Worm (Caenorhabditis elegans): ENCODE measurements around the gene lmd-3.

lmd-3 gene

ce11 chrV:8426741-8427457 is 17.7 kb downstream of the lmd-3 start:
- TF ChIP-seq ceh-34 (tag; optimal IDR thresholded peaks at IDR 0.05) (no peak), ceh-14 (tag; optimal IDR thresholded peaks at IDR 0.05) (no peak), syd-9 (tag; optimal IDR thresholded peaks at IDR 0.05) (no peak), ets-4 (tag; optimal IDR thresholded peaks at IDR 0.05) (no peak), gmeb-2 (tag; optimal IDR thresholded peaks at IDR 0.05) (no peak), K02D7.2 (tag; optimal IDR thresholded peaks at IDR 0.05) (no peak)

ce11 chrV:8426210-8426609 is 18.4 kb downstream of the lmd-3 start:
- TF ChIP-seq pha-2 (tag; optimal IDR thresholded peaks at IDR 0.05) (no peak), che-1 (tag; optimal IDR thresholded peaks at IDR 0.05) (no peak), unc-55 (GFP tag; optimal IDR thresholded peaks at IDR 0.05) (no peak), ceh-6 (GFP tag; optimal IDR thresholded peaks at IDR 0.05) (no peak), lim-6 (tag; optimal IDR thresholded peaks at IDR 0.05) (no peak), npax-4 (tag; optimal IDR thresholded peaks at IDR 0.05) (no peak), ref-2 (tag; optimal IDR thresholded peaks at IDR 0.05) (no peak), ceh-45 (GFP tag; IDR thresholded peaks at IDR 0.05) (no peak), T23F11.4 (GFP tag; optimal IDR thresholded peaks at IDR 0.05) (no peak), ama-1 (optimal IDR thresholded peaks at IDR 0.05) (no peak)

ce11 chrV:8424840-8425814 is 19.5 kb downstream of the lmd-3 start:
- no peak for TF ChIP-seq hlh-6 (tag; optimal IDR thresholded peaks at IDR 0.05)
- no peak for TF ChIP-seq hlh-8 (tag; optimal IDR thresholded peaks at IDR 0.05)
- no peak for TF ChIP-seq unc-86 (tag; optimal IDR thresholded peaks at IDR 0.05)

ce11 chrV:8417271-8417670 is 27.3 kb downstream of the lmd-3 start:
- TF ChIP-seq ceh-9 (tag; optimal IDR thresholded peaks at IDR 0.05) = no peak
- TF ChIP-seq sox-2 (GFP tag; IDR thresholded peaks at IDR 0.05) = no peak
- no peak for TF ChIP-seq hlh-30 (tag; optimal IDR thresholded peaks at IDR 0.05; ENCODE audit: insufficient read depth)
- TF ChIP-seq K09A11.1 (tag; optimal IDR thresholded peaks at IDR 0.05; ENCODE audit: insufficient read depth) = no peak
- peak; percentile 54 for TF ChIP-seq nfya-1 (tag; optimal IDR thresholded peaks at IDR 0.05)
- TF ChIP-seq ceh-22 (tag; optimal IDR thresholded peaks at IDR 0.05) = no peak
- no peak for TF ChIP-seq npax-4 (tag; optimal IDR thresholded peaks at IDR 0.05)

ce11 chrV:8415113-8415530 is 29.5 kb downstream of the lmd-3 start:
- TF ChIP-seq elt-4 (tag; optimal IDR thresholded peaks at IDR 0.05) (no peak), tbx-7 (tag; optimal IDR thresholded peaks at IDR 0.05) (no peak), ceh-18 (tag; optimal IDR thresholded peaks at IDR 0.05) (no peak), Y22D7AL.16 (tag; optimal IDR thresholded peaks at IDR 0.05) (no peak), pqm-1 (tag; optimal IDR thresholded peaks at IDR 0.05) (no peak), pax-1 (tag; optimal IDR thresholded peaks at IDR 0.05) (no peak), F13H6.1 (tag; optimal IDR thresholded peaks at IDR 0.05) (no peak), unc-55 (GFP tag; optimal IDR thresholded peaks at IDR 0.05) (no peak), pag-3 (tag; optimal IDR thresholded peaks at IDR 0.05; ENCODE audit: borderline replicate concordance) (no peak), fkh-10 (GFP tag; optimal IDR thresholded peaks at IDR 0.05) (no peak), pros-1 (tag; optimal IDR thresholded peaks at IDR 0.05) (no peak), pha-2 (tag; optimal IDR thresholded peaks at IDR 0.05) (no peak), hlh-13 (GFP tag; optimal IDR thresholded peaks at IDR 0.05) (no peak)

Data from whole organism, late embryonic.